Worm (Caenorhabditis elegans) whole organism, midembryonic: ENCODE results near the gene M199.2.
"Not testable (repeated sequence)": the region's sequence is repeated elsewhere in the genome, so short reads cannot be mapped to it uniquely, and the experiment has no call there.

Source experiments
- T22C8.4 ChIP-seq: fragments of 200-800 bp; sonication (Bioruptor generic); IDR thresholded peaks from 2 replicates; pipeline ENCODE4 v1.3.6; 2022; ENCODE audit warnings: missing genetic modification characterization, missing compliant biosample characterization
- cog-1 ChIP-seq: sonication (generic microtip); optimal IDR thresholded peaks from 2 replicates; lab custom pipeline; 2016; ENCODE audit warnings: missing genetic modification characterization, missing compliant biosample characterization
- flt-1 ChIP-seq: fragments of 200-800 bp; sonication (Bioruptor generic); IDR thresholded peaks from 2 replicates; pipeline ENCODE4 v1.3.6; 2022; ENCODE audit warnings: missing genetic modification characterization, missing compliant biosample characterization
- klf-2 ChIP-seq: fragments of 200-800 bp; sonication (Bioruptor generic); conservative IDR thresholded peaks from 2 replicates; pipeline ENCODE4 v1.3.6; 2022; ENCODE audit warnings: missing genetic modification reagents, missing genetic modification characterization, missing compliant biosample characterization
- tab-1 ChIP-seq: fragments of 200-800 bp; sonication (Bioruptor generic); IDR thresholded peaks from 2 replicates; pipeline ENCODE4 v1.3.6; 2022; ENCODE audit warnings: missing genetic modification characterization, missing compliant biosample characterization
- ztf-23 ChIP-seq: fragments of 200-800 bp; sonication (Bioruptor generic); IDR thresholded peaks from 2 replicates; pipeline ENCODE4 v1.3.6; 2022; ENCODE audit warnings: missing genetic modification reagents, missing genetic modification characterization, missing compliant biosample characterization
- ztf-29 ChIP-seq: fragments of 200-800 bp; sonication (Bioruptor generic); IDR thresholded peaks from 2 replicates; pipeline ENCODE4 v1.3.6; 2022; ENCODE audit warnings: missing genetic modification reagents, missing genetic modification characterization, missing compliant biosample characterization

ce11 chrIV:15130189-15130588 is 21.6 kb downstream of the M199.2 start:
- TF ChIP-seq T22C8.4 (GFP tag; lab: Robert Waterston, UW); ztf-29 (GFP tag; lab: Robert Waterston, UW); ztf-23; cog-1 (tag; lab: Kevin White, UChicago); tab-1 (GFP tag; lab: Robert Waterston, UW); flt-1 (GFP tag; lab: Robert Waterston, UW): not testable (repeated sequence)
- TF ChIP-seq klf-2 (GFP tag; lab: Robert Waterston, UW), result peak; percentile 67; the same call in 1 of the 2 replicates
